Fruit fly (Drosophila melanogaster): Measurements from ENCODE around the gene CG6696.

The CG6696 gene

dm6 chrX:18668293-18668692 is 6.3 kb upstream of the CG6696 start:
- TF ChIP-seq EcR (GFP tag; optimal IDR thresholded peaks at IDR 0.05): peak; percentile 84
- no peak for TF ChIP-seq CG9948 (tag; optimal IDR thresholded peaks at IDR 0.05)

- TF ChIP-seq EcR (GFP tag; optimal IDR thresholded peaks at IDR 0.05) (peak; percentile 71), Snoo (tag; optimal IDR thresholded peaks at IDR 0.05) (no peak), CG13204 (GFP tag; optimal IDR thresholded peaks at IDR 0.05) (peak; percentile 12)
These were observed 3.8 kb upstream of the CG6696 start for dm6 chrX:18665715-18666267.

dm6 chrX:18663362-18663761 is 1.4 kb upstream of the CG6696 start:
- no peak for TF ChIP-seq Snoo (tag; optimal IDR thresholded peaks at IDR 0.05)
- TF ChIP-seq CG8301 (tag; optimal IDR thresholded peaks at IDR 0.05): peak; percentile 54

- TF ChIP-seq CG8159 (tag; optimal IDR thresholded peaks at IDR 0.05) (peak; percentile 22), CG8301 (tag; optimal IDR thresholded peaks at IDR 0.05) (no peak), CG14655 (GFP tag; optimal IDR thresholded peaks at IDR 0.05) (no peak), Pif1A (GFP tag; optimal IDR thresholded peaks at IDR 0.05) (no peak), EcR (GFP tag; optimal IDR thresholded peaks at IDR 0.05) (peak; percentile 4), CG12605 (GFP tag; IDR thresholded peaks at IDR 0.05) (0 out of 2 replicates have a peak, but pooled peaks have one; percentile 10), CG4496 (GFP tag; IDR thresholded peaks at IDR 0.05) (peak; percentile 28; the same call in 1 of the 3 replicates)
These were observed 4.4 kb downstream of the CG6696 start, which contains the start of gene fu for dm6 chrX:18657502-18657947. Gene fu (plus strand): TSS chrX:18657755.

- TF ChIP-seq D1 (tag; optimal IDR thresholded peaks at IDR 0.05) (no peak), CG34367 (tag; optimal IDR thresholded peaks at IDR 0.05) (no peak), CG4496 (GFP tag; IDR thresholded peaks at IDR 0.05) (no peak)
These were observed 4.9 kb downstream of the CG6696 start, which contains the start of gene CG6659 for dm6 chrX:18657012-18657411. Gene CG6659 (minus strand): TSS chrX:18657286.

- TF ChIP-seq CG34367 (tag; optimal IDR thresholded peaks at IDR 0.05) (no peak), CG8159 (tag; optimal IDR thresholded peaks at IDR 0.05) (no peak)
These were observed 9.1 kb downstream of the CG6696 start, which contains the start of gene Ing3 for dm6 chrX:18652879-18653278. Gene Ing3 (minus strand): TSS chrX:18653091.

dm6 chrX:18650252-18650651 is 11.7 kb downstream of the CG6696 start, which contains the start of gene Hou:
Gene Hou (minus strand): TSS chrX:18650444.
- TF ChIP-seq Snoo (tag; optimal IDR thresholded peaks at IDR 0.05) (no peak), CG17806 (tag; optimal IDR thresholded peaks at IDR 0.05) (no peak), CG8159 (tag; optimal IDR thresholded peaks at IDR 0.05) (no peak), CG12605 (GFP tag; IDR thresholded peaks at IDR 0.05) (no peak), CG32121 (GFP tag; IDR thresholded peaks at IDR 0.05) (no peak), gl (tag; optimal IDR thresholded peaks at IDR 0.05) (no peak), CG8301 (tag; optimal IDR thresholded peaks at IDR 0.05) (no peak), fd96Ca (GFP tag; IDR thresholded peaks at IDR 0.05) (no peak), CG34367 (tag; optimal IDR thresholded peaks at IDR 0.05) (no peak), rn (GFP tag; IDR thresholded peaks at IDR 0.05) (no peak), CG4496 (GFP tag; IDR thresholded peaks at IDR 0.05) (no peak)

dm6 chrX:18647961-18648360 is 14.0 kb downstream of the CG6696 start, which contains the start of gene Nup35:
Gene Nup35 (plus strand): TSS chrX:18648182.
- TF ChIP-seq CG34367 (tag; optimal IDR thresholded peaks at IDR 0.05) (no peak), gl (tag; optimal IDR thresholded peaks at IDR 0.05) (no peak), CG17806 (tag; optimal IDR thresholded peaks at IDR 0.05) (no peak), CG10348 (GFP tag; IDR thresholded peaks at IDR 0.05) (no peak), rn (GFP tag; IDR thresholded peaks at IDR 0.05) (no peak), D1 (tag; optimal IDR thresholded peaks at IDR 0.05) (no peak), Ets98B (GFP tag; IDR thresholded peaks at IDR 0.05) (no peak), CG9948 (tag; optimal IDR thresholded peaks at IDR 0.05) (no peak), CG8301 (tag; optimal IDR thresholded peaks at IDR 0.05) (no peak), CG32121 (GFP tag; IDR thresholded peaks at IDR 0.05) (no peak), Snoo (tag; optimal IDR thresholded peaks at IDR 0.05) (no peak), CG8159 (tag; optimal IDR thresholded peaks at IDR 0.05) (no peak), CG13204 (GFP tag; optimal IDR thresholded peaks at IDR 0.05) (no peak), CG14655 (GFP tag; optimal IDR thresholded peaks at IDR 0.05) (no peak)

All from whole organism, pupa.